Worm (Caenorhabditis elegans): ENCODE measurements around the gene Y45G5AL.1.

Y45G5AL.1 gene

DNA sequence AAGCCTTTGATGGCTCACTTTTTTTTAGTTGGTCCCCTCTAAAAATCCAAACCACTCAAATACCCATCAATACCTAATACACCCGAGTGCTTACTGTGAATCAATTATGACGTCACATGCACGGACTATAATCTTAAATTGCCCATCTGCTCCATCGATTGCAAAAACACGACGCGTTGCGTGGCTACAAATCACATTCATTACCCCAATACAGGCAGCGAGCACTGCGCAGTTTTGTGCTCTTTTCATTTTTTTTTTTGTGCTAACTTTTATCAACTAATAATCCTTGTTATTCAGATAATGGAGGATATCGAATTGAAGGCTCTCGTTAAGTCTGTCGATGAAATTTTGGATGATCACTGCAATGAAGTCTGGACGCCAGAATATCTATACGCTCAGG, 15.8 kb downstream of the Y45G5AL.1 start, which contains the start of gene Y45G5AM.5:
TSS of gene Y45G5AM.5 (plus strand) at position 301 of the 400 bp plus-strand sequence.
- TF ChIP-seq unc-42 (tag; optimal IDR thresholded peaks at IDR 0.05), result no peak
- no peak for TF ChIP-seq fkh-6 (tag; optimal IDR thresholded peaks at IDR 0.05)
- no peak for TF ChIP-seq pros-1 (tag; optimal IDR thresholded peaks at IDR 0.05)
- no peak for TF ChIP-seq fkh-10 (GFP tag; optimal IDR thresholded peaks at IDR 0.05)
- TF ChIP-seq ceh-34 (tag; optimal IDR thresholded peaks at IDR 0.05), result no peak

DNA sequence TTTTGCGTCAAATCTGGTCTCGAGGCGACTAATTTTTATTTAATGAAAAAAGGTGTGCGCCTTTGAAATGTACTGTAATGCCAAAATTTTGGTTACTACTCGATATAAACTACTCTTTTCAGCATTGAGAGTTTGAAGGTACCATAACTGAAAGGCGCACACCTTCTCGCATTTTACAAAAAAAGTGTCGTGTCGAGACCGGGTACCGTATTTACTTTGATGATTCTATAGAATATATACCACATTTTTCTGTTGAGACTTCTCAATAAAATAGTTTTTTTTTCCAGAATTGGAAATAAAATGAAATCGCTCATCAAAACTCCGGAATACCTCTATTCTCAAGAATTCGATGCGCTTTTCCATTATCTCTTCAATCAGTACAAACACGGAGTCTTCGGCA, 18.6 kb downstream of the Y45G5AL.1 start, which contains the start of gene Y45G5AM.4:
TSS of gene Y45G5AM.4 (plus strand) at position 301 of the 400 bp plus-strand sequence.
- TF ChIP-seq eyg-1 (tag; optimal IDR thresholded peaks at IDR 0.05) (no peak), sox-4 (tag; optimal IDR thresholded peaks at IDR 0.05) (no peak), gmeb-2 (tag; optimal IDR thresholded peaks at IDR 0.05) (no peak), tbx-2 (tag; optimal IDR thresholded peaks at IDR 0.05) (no peak), ref-2 (tag; optimal IDR thresholded peaks at IDR 0.05) (no peak), pat-9 (tag; optimal IDR thresholded peaks at IDR 0.05) (no peak), ahr-1 (tag; optimal IDR thresholded peaks at IDR 0.05) (no peak), pag-3 (tag; optimal IDR thresholded peaks at IDR 0.05; ENCODE audit: borderline replicate concordance) (no peak), mec-3 (tag; optimal IDR thresholded peaks at IDR 0.05; ENCODE audit: borderline replicate concordance) (no peak), Y22D7AL.16 (tag; optimal IDR thresholded peaks at IDR 0.05) (no peak), hlh-13 (GFP tag; optimal IDR thresholded peaks at IDR 0.05) (no peak), C08G9.2 (tag; optimal IDR thresholded peaks at IDR 0.05) (no peak)

DNA sequence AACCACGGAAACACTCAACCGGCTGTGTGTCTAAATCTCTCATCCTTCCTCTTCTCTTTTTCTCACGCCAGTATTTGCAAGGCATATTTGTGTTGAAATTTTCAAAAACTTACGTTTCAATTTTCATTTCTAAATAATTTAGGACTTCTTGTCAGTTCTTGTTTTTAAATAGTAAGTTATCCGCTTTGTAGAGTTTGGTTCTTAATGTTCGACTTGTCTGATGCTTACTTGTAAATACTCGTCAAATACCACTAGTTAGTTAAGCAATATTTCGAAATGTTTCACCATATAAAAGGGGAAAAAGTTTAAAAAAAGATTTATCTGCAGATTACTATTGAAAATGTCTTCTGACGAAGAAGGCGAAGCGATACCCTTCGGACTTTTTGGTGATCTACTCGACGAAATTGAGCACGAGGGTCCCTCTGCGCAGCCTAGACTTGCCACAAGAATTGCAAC, 20.2 kb downstream of the Y45G5AL.1 start, which contains the start of gene Y45G5AM.3:
TSS of gene Y45G5AM.3 (plus strand) at position 51 of the 456 bp plus-strand sequence.
- TF ChIP-seq lin-11 (tag; optimal IDR thresholded peaks at IDR 0.05) (no peak), ceh-45 (GFP tag; IDR thresholded peaks at IDR 0.05) (no peak), che-1 (tag; optimal IDR thresholded peaks at IDR 0.05) (no peak), ceh-31 (tag; optimal IDR thresholded peaks at IDR 0.05) (no peak), tbx-2 (tag; optimal IDR thresholded peaks at IDR 0.05) (no peak), K09A11.1 (tag; optimal IDR thresholded peaks at IDR 0.05; ENCODE audit: insufficient read depth) (no peak), ceh-34 (tag; optimal IDR thresholded peaks at IDR 0.05) (no peak), eyg-1 (tag; optimal IDR thresholded peaks at IDR 0.05) (no peak), mec-3 (tag; optimal IDR thresholded peaks at IDR 0.05; ENCODE audit: borderline replicate concordance) (no peak), lim-6 (tag; optimal IDR thresholded peaks at IDR 0.05) (no peak), ceh-6 (GFP tag; optimal IDR thresholded peaks at IDR 0.05) (no peak), ceh-2 (tag; optimal IDR thresholded peaks at IDR 0.05) (no peak), ceh-9 (tag; optimal IDR thresholded peaks at IDR 0.05) (no peak), sox-4 (tag; optimal IDR thresholded peaks at IDR 0.05) (no peak)

DNA sequence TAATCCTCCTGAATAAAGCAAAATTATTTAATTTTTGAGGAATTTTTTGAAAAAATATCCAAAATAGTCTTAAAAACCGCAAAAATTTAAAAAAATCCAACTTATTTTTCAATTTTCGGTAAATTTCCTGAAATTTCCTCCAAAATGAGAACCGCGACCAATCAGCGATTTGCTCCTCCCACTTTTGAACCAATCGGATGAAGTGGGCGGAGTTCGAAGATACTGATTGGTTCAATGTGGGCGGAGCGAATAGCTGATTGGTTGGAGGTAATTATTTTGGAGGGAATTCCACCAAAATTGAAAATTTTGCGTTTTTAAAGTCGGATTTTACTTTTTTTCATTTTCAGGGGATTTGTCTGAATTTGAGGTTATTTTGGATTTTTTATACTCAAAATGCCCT, 23.7 kb downstream of the Y45G5AL.1 start:
- TF ChIP-seq K09A11.1 (tag; optimal IDR thresholded peaks at IDR 0.05; ENCODE audit: insufficient read depth) (no peak), eyg-1 (tag; optimal IDR thresholded peaks at IDR 0.05) (no peak), unc-86 (tag; optimal IDR thresholded peaks at IDR 0.05) (no peak), hlh-6 (tag; optimal IDR thresholded peaks at IDR 0.05) (no peak), nfya-1 (tag; optimal IDR thresholded peaks at IDR 0.05) (peak; percentile 97)

DNA sequence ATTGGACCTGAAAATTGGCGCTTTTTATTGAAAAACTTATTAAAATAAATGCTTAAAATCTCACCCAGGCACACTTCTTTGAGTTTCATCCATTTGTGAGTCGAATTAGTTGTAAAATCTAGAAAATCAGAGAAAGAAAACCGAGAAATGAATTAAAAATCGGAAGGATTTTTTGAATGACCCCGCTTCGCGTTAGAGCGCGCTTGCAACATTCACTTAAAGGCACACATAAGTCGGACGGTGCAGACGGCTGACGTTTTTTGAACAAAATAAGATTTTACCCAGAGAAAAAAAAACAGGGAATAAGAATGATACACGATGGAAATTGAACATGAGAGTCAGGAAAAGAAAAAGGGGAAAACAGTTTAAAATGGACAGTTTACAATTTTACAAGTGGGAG, 25.4 kb downstream of the Y45G5AL.1 start:
- TF ChIP-seq nfya-1 (tag; optimal IDR thresholded peaks at IDR 0.05), result peak; percentile 2
- TF ChIP-seq ceh-45 (GFP tag; IDR thresholded peaks at IDR 0.05), result no peak

DNA sequence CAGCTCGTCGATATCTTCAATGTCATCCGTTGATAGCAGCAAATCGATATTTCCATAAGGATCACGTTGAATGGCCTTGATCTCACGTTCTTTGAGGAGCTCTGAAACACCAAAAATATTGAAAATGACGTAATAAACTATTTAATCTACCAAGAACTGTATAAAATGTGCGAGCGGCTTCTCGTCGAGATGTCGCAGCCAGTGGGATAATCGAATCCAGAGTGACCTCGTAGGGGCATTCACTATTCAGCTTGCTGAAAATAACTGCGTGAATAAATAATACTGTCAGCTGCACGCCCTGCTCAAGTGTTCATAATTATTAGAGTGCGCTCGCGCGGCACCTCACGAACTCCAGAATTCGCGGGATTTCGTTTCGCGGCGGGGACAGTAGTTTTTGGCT, 25.8 kb downstream of the Y45G5AL.1 start, which contains the start of gene Y45G5AM.7:
TSS of gene Y45G5AM.7 (minus strand) at position 101 of the 400 bp plus-strand sequence.
- TF ChIP-seq ahr-1 (tag; optimal IDR thresholded peaks at IDR 0.05), result no peak
- no peak for TF ChIP-seq ceh-30 (tag; optimal IDR thresholded peaks at IDR 0.05)
- TF ChIP-seq ceh-2 (tag; optimal IDR thresholded peaks at IDR 0.05), result no peak
- no peak for TF ChIP-seq hlh-13 (GFP tag; optimal IDR thresholded peaks at IDR 0.05)
- no peak for TF ChIP-seq lim-6 (tag; optimal IDR thresholded peaks at IDR 0.05)
- no peak for TF ChIP-seq ets-4 (tag; optimal IDR thresholded peaks at IDR 0.05)
- TF ChIP-seq elt-2 (tag; optimal IDR thresholded peaks at IDR 0.05), result no peak
- no peak for TF ChIP-seq K09A11.1 (tag; optimal IDR thresholded peaks at IDR 0.05; ENCODE audit: insufficient read depth)
- no peak for TF ChIP-seq ceh-45 (GFP tag; IDR thresholded peaks at IDR 0.05)
- TF ChIP-seq ref-2 (tag; optimal IDR thresholded peaks at IDR 0.05), result no peak
- TF ChIP-seq lin-11 (tag; optimal IDR thresholded peaks at IDR 0.05), result no peak
- TF ChIP-seq ceh-31 (tag; optimal IDR thresholded peaks at IDR 0.05), result no peak
- TF ChIP-seq sdc-2 (tag; optimal IDR thresholded peaks at IDR 0.05), result no peak
- no peak for TF ChIP-seq nhr-11 (tag; optimal IDR thresholded peaks at IDR 0.05)
- no peak for TF ChIP-seq ceh-18 (tag; optimal IDR thresholded peaks at IDR 0.05)
- TF ChIP-seq C08G9.2 (tag; optimal IDR thresholded peaks at IDR 0.05), result no peak
- no peak for TF ChIP-seq gmeb-2 (tag; optimal IDR thresholded peaks at IDR 0.05)
- no peak for TF ChIP-seq pha-2 (tag; optimal IDR thresholded peaks at IDR 0.05)
- TF ChIP-seq ceh-9 (tag; optimal IDR thresholded peaks at IDR 0.05), result no peak
- no peak for TF ChIP-seq pag-3 (tag; optimal IDR thresholded peaks at IDR 0.05; ENCODE audit: borderline replicate concordance)

All from whole organism, late embryonic.